Worm (Caenorhabditis elegans): ENCODE measurements around the gene C50F4.9.

- TF ChIP-seq ztf-11 (tag; optimal IDR thresholded peaks at IDR 0.05) (no peak), zag-1 (tag; optimal IDR thresholded peaks at IDR 0.05) (no peak), fos-1 (tag; optimal IDR thresholded peaks at IDR 0.05) (no peak)
These were observed 27.3 kb downstream of the C50F4.9 start, which contains the start of gene gsnl-1 for ce11 chrV:9496742-9497141.

All from whole organism, L2 larva.